Worm (Caenorhabditis elegans) whole organism, L1 larva: ENCODE data around the gene D2007.2.

Experiments
- C04F5.9 ChIP-seq: sonication (generic microtip); optimal IDR thresholded peaks from 2 replicates; lab custom pipeline; 2016; ENCODE audit warnings: missing genetic modification characterization, missing compliant biosample characterization
- Y116A8C.19 ChIP-seq: sonication (generic microtip); optimal IDR thresholded peaks from 2 replicates; lab custom pipeline; 2016; ENCODE audit warnings: missing compliant biosample characterization, missing genetic modification characterization, borderline replicate concordance
- aha-1 ChIP-seq: fragments of 150-350 bp; optimal IDR thresholded peaks from 2 replicates; lab custom pipeline; 2014; ENCODE audit warnings: missing biosample characterization, missing genetic modification characterization
- aly-2 ChIP-seq: fragments of 150-350 bp; optimal IDR thresholded peaks from 2 replicates; lab custom pipeline; 2014; ENCODE audit warnings: missing biosample characterization, missing genetic modification characterization
- ama-1 ChIP-seq: fragments of 150-350 bp; optimal IDR thresholded peaks from 2 replicates; lab custom pipeline; 2014
- ceh-63 ChIP-seq: fragments of 200-800 bp; sonication (Bioruptor generic); optimal IDR thresholded peaks from 2 replicates; lab custom pipeline; 2018; ENCODE audit warnings: mild to moderate bottlenecking, missing genetic modification characterization, missing compliant biosample characterization
- ceh-82 ChIP-seq, 3 experiments: fragments of 150-350 bp in 1 of 3; sonication (generic microtip) in 2 of 3; optimal IDR thresholded peaks; 2 replicates each; lab custom pipeline; 2014 to 2017; ENCODE audit warnings: missing biosample characterization in 3 of 3, missing genetic modification characterization in 3 of 3
- ceh-88 ChIP-seq: fragments of 200-800 bp; sonication (Bioruptor generic); IDR thresholded peaks from 2 replicates; pipeline ENCODE4 v1.3.6; 2022; ENCODE audit warnings: missing genetic modification characterization, missing compliant biosample characterization
- dsc-1 ChIP-seq: sonication (generic microtip); optimal IDR thresholded peaks from 2 replicates; lab custom pipeline; 2016; ENCODE audit warnings: mild to moderate bottlenecking, missing genetic modification characterization, missing compliant biosample characterization
- efl-1 ChIP-seq, 4 experiments: fragments of 150-350 bp; optimal IDR thresholded peaks in 3 of 4; peaks in 1 of 4; 1 replicate in 1 of 4; 2 replicates in 3 of 4; lab custom pipeline; 2014; ENCODE audit warnings: missing biosample characterization in 2 of 4, missing genetic modification characterization in 2 of 4, missing genetic modification reagents in 2 of 4
- egl-27 ChIP-seq, 2 experiments: fragments of 150-350 bp in 1 of 2; sonication (generic microtip); optimal IDR thresholded peaks; 3 replicates each; lab custom pipeline; 2017 to 2018; ENCODE audit warnings: missing biosample characterization in 2 of 2, missing genetic modification characterization in 2 of 2, missing genetic modification reagents in 2 of 2
- elt-3 ChIP-seq, 6 experiments: fragments of 150-350 bp in 1 of 6; sonication (generic microtip); optimal IDR thresholded peaks; 2 replicates each; lab custom pipeline; 2017 to 2018; ENCODE audit warnings: missing biosample characterization in 6 of 6, missing genetic modification characterization in 6 of 6, inconsistent platforms in 1 of 6
- ets-5 ChIP-seq: fragments of 200-800 bp; sonication (Bioruptor generic); IDR thresholded peaks from 2 replicates; pipeline ENCODE4 v1.3.6; 2022; ENCODE audit warnings: missing genetic modification characterization, missing compliant biosample characterization
- fkh-10 ChIP-seq: sonication (generic microtip); optimal IDR thresholded peaks from 2 replicates; lab custom pipeline; 2017; ENCODE audit warnings: missing biosample characterization, missing genetic modification reagents, missing genetic modification characterization
- hlh-17 ChIP-seq: fragments of 200-800 bp; sonication (Bioruptor generic); optimal IDR thresholded peaks from 2 replicates; lab custom pipeline; 2018; ENCODE audit warnings: missing genetic modification characterization, mild to moderate bottlenecking, missing compliant biosample characterization, moderate library complexity, borderline replicate concordance
- hpl-2 ChIP-seq: fragments of 150-350 bp; optimal IDR thresholded peaks from 2 replicates; lab custom pipeline; 2014; ENCODE audit warnings: missing biosample characterization, missing genetic modification reagents, missing genetic modification characterization
- isw-1 ChIP-seq: fragments of 200-800 bp; sonication (Bioruptor generic); IDR thresholded peaks from 2 replicates; pipeline ENCODE4 v1.3.6; 2022; ENCODE audit warnings: missing genetic modification characterization, missing compliant biosample characterization
- lin-13 ChIP-seq: fragments of 150-350 bp; optimal IDR thresholded peaks from 2 replicates; lab custom pipeline; 2014; ENCODE audit warnings: missing biosample characterization, missing genetic modification reagents, missing genetic modification characterization
- lin-14 ChIP-seq: fragments of 200-800 bp; sonication (Bioruptor generic); optimal IDR thresholded peaks from 2 replicates; lab custom pipeline; 2018; ENCODE audit warnings: mild to moderate bottlenecking, missing genetic modification characterization, moderate library complexity, missing compliant biosample characterization
- lin-39 ChIP-seq: fragments of 150-350 bp; optimal IDR thresholded peaks from 2 replicates; lab custom pipeline; 2014; ENCODE audit warnings: missing biosample characterization, missing genetic modification reagents, missing genetic modification characterization
- lsy-2 ChIP-seq, 2 experiments: fragments of 150-350 bp; optimal IDR thresholded peaks; 2 replicates each; lab custom pipeline; 2014; ENCODE audit warnings: missing biosample characterization in 2 of 2, missing genetic modification characterization in 2 of 2
- mdl-1 ChIP-seq, 2 experiments: fragments of 150-350 bp; optimal IDR thresholded peaks; 2 replicates each; lab custom pipeline; 2014 to 2017; ENCODE audit warnings: missing biosample characterization in 2 of 2, missing genetic modification characterization in 2 of 2, inconsistent platforms in 1 of 2
- mef-2 ChIP-seq: fragments of 150-350 bp; optimal IDR thresholded peaks from 2 replicates; lab custom pipeline; 2014; ENCODE audit warnings: missing biosample characterization, missing genetic modification characterization
- nhr-19 ChIP-seq: fragments of 200-800 bp; sonication (Bioruptor generic); conservative IDR thresholded peaks from 2 replicates; pipeline ENCODE4 v1.3.6; 2022; ENCODE audit warnings: missing genetic modification characterization, missing compliant biosample characterization
- nhr-76 ChIP-seq: sonication (generic microtip); optimal IDR thresholded peaks from 2 replicates; lab custom pipeline; 2017; ENCODE audit warnings: missing biosample characterization, missing genetic modification characterization
- nhr-77 ChIP-seq: fragments of 150-350 bp; optimal IDR thresholded peaks from 2 replicates; lab custom pipeline; 2014; ENCODE audit warnings: missing biosample characterization, missing genetic modification characterization
- nhr-84 ChIP-seq: sonication (generic microtip); optimal IDR thresholded peaks from 2 replicates; lab custom pipeline; 2017; ENCODE audit warnings: missing biosample characterization, missing genetic modification characterization
- pag-3 ChIP-seq: sonication (generic microtip); optimal IDR thresholded peaks from 2 replicates; lab custom pipeline; 2017; ENCODE audit warnings: missing genetic modification characterization, mild to moderate bottlenecking, missing compliant biosample characterization, antibody characterized with exemption, borderline replicate concordance; ENCODE audit not compliant: insufficient read depth
- skn-1 ChIP-seq: fragments of 150-350 bp; optimal IDR thresholded peaks from 2 replicates; lab custom pipeline; 2014; ENCODE audit warnings: missing biosample characterization, missing genetic modification characterization
- snpc-4 ChIP-seq: fragments of 150-350 bp; optimal IDR thresholded peaks from 2 replicates; lab custom pipeline; 2014; ENCODE audit warnings: missing biosample characterization, missing genetic modification characterization
- snu-23 ChIP-seq: sonication (generic microtip); optimal IDR thresholded peaks from 2 replicates; lab custom pipeline; 2016; ENCODE audit warnings: missing genetic modification characterization, missing compliant biosample characterization
- sox-4 ChIP-seq: sonication (generic microtip); optimal IDR thresholded peaks from 2 replicates; lab custom pipeline; 2016; ENCODE audit warnings: missing genetic modification characterization, missing compliant biosample characterization
- sptf-1 ChIP-seq: fragments of 150-350 bp; optimal IDR thresholded peaks from 2 replicates; lab custom pipeline; 2014; ENCODE audit warnings: missing biosample characterization, missing genetic modification characterization
- sup-37 ChIP-seq: fragments of 200-800 bp; sonication (Bioruptor generic); optimal IDR thresholded peaks from 2 replicates; lab custom pipeline; 2018; ENCODE audit warnings: mild to moderate bottlenecking, missing genetic modification characterization, missing compliant biosample characterization
- vab-15 ChIP-seq: sonication (generic microtip); optimal IDR thresholded peaks from 2 replicates; lab custom pipeline; 2017; ENCODE audit warnings: missing genotype, mild to moderate bottlenecking, missing genetic modification characterization, missing compliant biosample characterization
- xbp-1 ChIP-seq: sonication (generic microtip); optimal IDR thresholded peaks from 2 replicates; lab custom pipeline; 2016; ENCODE audit warnings: missing genetic modification characterization, missing compliant biosample characterization
- ztf-11 ChIP-seq, 2 experiments: sonication (generic microtip); optimal IDR thresholded peaks; 2 replicates each; lab custom pipeline; 2016 to 2017; ENCODE audit warnings: missing genetic modification characterization in 2 of 2, missing biosample characterization in 1 of 2, missing compliant biosample characterization in 1 of 2
- ztf-4 ChIP-seq: fragments of 150-350 bp; optimal IDR thresholded peaks from 2 replicates; lab custom pipeline; 2014; ENCODE audit warnings: missing biosample characterization, missing genetic modification characterization

The D2007.2 gene

ce11 chrIII:8111347-8111746, 37.4 kb upstream of the D2007.2 start:
- TF ChIP-seq efl-1 (optimal IDR thresholded peaks at IDR 0.05; lab: Kevin White, UChicago) (no peak), efl-1 (GFP tag; optimal IDR thresholded peaks at IDR 0.05 in 1 of 2; lab: Kevin White, UChicago) (peak in 1 of 2 experiments; percentile 24), Y116A8C.19 (tag; lab: Kevin White, UChicago) (no peak)

ce11 chrIII:8115877-8116276, 32.9 kb upstream of the D2007.2 start:
- TF ChIP-seq ama-1 (no peak), ztf-11 (tag; optimal IDR thresholded peaks at IDR 0.05; lab: Kevin White, UChicago) (no peak), ceh-63 (GFP tag; lab: Kevin White, UChicago) (no peak), ztf-4 (no peak), aly-2 (tag; lab: Kevin White, UChicago) (no peak), efl-1 (optimal IDR thresholded peaks at IDR 0.05; lab: Kevin White, UChicago) (no peak), efl-1 (GFP tag; optimal IDR thresholded peaks at IDR 0.05 in 1 of 2; lab: Kevin White, UChicago) (no peak), lin-13 (GFP tag; lab: Kevin White, UChicago) (no peak), ets-5 (no peak), mef-2 (tag; lab: Kevin White, UChicago) (no peak), sup-37 (GFP tag; lab: Kevin White, UChicago) (no peak), ceh-82 (tag; optimal IDR thresholded peaks at IDR 0.05; lab: Kevin White, UChicago) (no peak), hlh-17 (GFP tag; lab: Kevin White, UChicago) (no peak), pag-3 (tag; lab: Kevin White, UChicago) (no peak), mdl-1 (tag; optimal IDR thresholded peaks at IDR 0.05; lab: Kevin White, UChicago) (no peak), lin-39 (tag; lab: Kevin White, UChicago) (no peak), lsy-2 (tag; optimal IDR thresholded peaks at IDR 0.05; lab: Kevin White, UChicago) (no peak), lin-14 (GFP tag; lab: Kevin White, UChicago) (no peak), egl-27 (tag; optimal IDR thresholded peaks at IDR 0.05; lab: Kevin White, UChicago) (no peak), isw-1 (GFP tag; lab: Robert Waterston, UW) (no peak)

ce11 chrIII:8117155-8117554, 31.6 kb upstream of the D2007.2 start:
- TF ChIP-seq aha-1 (tag; lab: Kevin White, UChicago) (no peak), skn-1 (tag; lab: Kevin White, UChicago) (no peak), snu-23 (GFP tag; lab: Kevin White, UChicago) (no peak), nhr-77 (tag; lab: Kevin White, UChicago) (no peak), sptf-1 (tag; lab: Kevin White, UChicago) (no peak), xbp-1 (tag; lab: Kevin White, UChicago) (no peak), vab-15 (tag; lab: Kevin White, UChicago) (no peak), hpl-2 (GFP tag; lab: Kevin White, UChicago) (no peak), ceh-88 (GFP tag; lab: Robert Waterston, UW) (no peak), dsc-1 (tag; lab: Kevin White, UChicago) (no peak), nhr-19 (GFP tag; lab: Robert Waterston, UW) (no peak), sox-4 (tag; lab: Kevin White, UChicago) (no peak), snpc-4 (no peak), fkh-10 (no peak), C04F5.9 (tag; lab: Kevin White, UChicago) (no peak), nhr-84 (tag; lab: Kevin White, UChicago) (no peak), elt-3 (tag; optimal IDR thresholded peaks at IDR 0.05; lab: Kevin White, UChicago) (no peak), nhr-76 (no peak)
- TF ChIP-seq, all 84 proteins: peak for 0
